Fruit fly (Drosophila melanogaster) whole organism, adult: ENCODE data around the gene CG43155.

Experiments
- CG14711 ChIP-seq: fragments of 200-800 bp; sonication (Bioruptor generic); optimal IDR thresholded peaks from 2 replicates; lab custom pipeline; 2018; ENCODE audit warnings: missing biosample characterization, mild to moderate bottlenecking, missing genetic modification characterization, moderate library complexity
- CG1620 ChIP-seq: fragments of 200-800 bp; sonication (Bioruptor generic); optimal IDR thresholded peaks from 2 replicates; lab custom pipeline; 2016; ENCODE audit warnings: missing biosample characterization, missing genetic modification characterization
- CG33017 ChIP-seq: fragments of 200-800 bp; sonication (Bioruptor generic); optimal IDR thresholded peaks from 2 replicates; lab custom pipeline; 2018; ENCODE audit warnings: missing biosample characterization, mild to moderate bottlenecking, missing genetic modification characterization, moderate library complexity
- CG7101 ChIP-seq: fragments of 200-800 bp; sonication (Bioruptor generic); optimal IDR thresholded peaks from 2 replicates; lab custom pipeline; 2018; ENCODE audit warnings: missing biosample characterization, mild to moderate bottlenecking, missing genetic modification characterization, moderate library complexity
- Hr96 ChIP-seq: fragments of 200-800 bp; sonication (Bioruptor generic); optimal IDR thresholded peaks from 2 replicates; lab custom pipeline; 2016; ENCODE audit warnings: missing biosample characterization, missing genetic modification characterization
- Mnt ChIP-seq: fragments of 200-800 bp; sonication (Bioruptor generic); optimal IDR thresholded peaks from 2 replicates; lab custom pipeline; 2016; ENCODE audit warnings: missing biosample characterization, mild to moderate bottlenecking, missing genetic modification characterization
- bab1 ChIP-seq: fragments of 200-800 bp; sonication (Bioruptor generic); optimal IDR thresholded peaks from 3 replicates; lab custom pipeline; 2019; ENCODE audit warnings: missing biosample characterization, mild to moderate bottlenecking, missing genetic modification characterization, moderate library complexity
- cic ChIP-seq: fragments of 200-800 bp; sonication (Bioruptor generic); optimal IDR thresholded peaks from 2 replicates; lab custom pipeline; 2017; ENCODE audit warnings: missing biosample characterization, mild to moderate bottlenecking, missing genetic modification characterization, moderate library complexity
- cnc ChIP-seq, 2 experiments: fragments of >200 bp; optimal IDR thresholded peaks; 2 replicates each; lab custom pipeline; 2017
- kay ChIP-seq: fragments of 200-800 bp; sonication (Bioruptor generic); peaks from one replicate; lab custom pipeline; 2016; ENCODE audit warnings: missing biosample characterization, missing genetic modification characterization, borderline replicate concordance
- pad ChIP-seq: fragments of 200-800 bp; sonication (Bioruptor generic); optimal IDR thresholded peaks from 3 replicates; lab custom pipeline; 2017; ENCODE audit warnings: missing biosample characterization, missing genetic modification characterization, mild to moderate bottlenecking, moderate library complexity, missing genetic modification reagents
- tj ChIP-seq: fragments of 200-800 bp; sonication (Bioruptor generic); optimal IDR thresholded peaks from 3 replicates; lab custom pipeline; 2017; ENCODE audit warnings: missing biosample characterization, mild to moderate bottlenecking, missing genetic modification characterization, moderate library complexity
- toe ChIP-seq: fragments of 200-800 bp; sonication (Bioruptor generic); optimal IDR thresholded peaks from 2 replicates; lab custom pipeline; 2016; ENCODE audit warnings: missing biosample characterization, missing genetic modification characterization

- no peak for TF ChIP-seq CG7101 (tag; lab: Kevin White, UChicago)
- TF ChIP-seq CG33017 (tag; lab: Kevin White, UChicago) = no peak
- TF ChIP-seq cnc (optimal IDR thresholded peaks at IDR 0.05; lab: Kevin White, UChicago) = no peak
- TF ChIP-seq tj (GFP tag; lab: Kevin White, UChicago) = peak; percentile 74
- TF ChIP-seq kay (GFP tag; lab: Kevin White, UChicago) = no peak
- TF ChIP-seq bab1 = no peak
- TF ChIP-seq CG14711 (tag; lab: Kevin White, UChicago) = no peak
- no peak for TF ChIP-seq toe (GFP tag; lab: Kevin White, UChicago)
- TF ChIP-seq CG1620 (GFP tag; lab: Kevin White, UChicago) = no peak
- TF ChIP-seq pad (GFP tag; lab: Kevin White, UChicago) = no peak
- no peak for TF ChIP-seq Mnt (GFP tag; lab: Kevin White, UChicago)
- TF ChIP-seq cic (GFP tag; lab: Kevin White, UChicago) = no peak
- no peak for TF ChIP-seq Hr96 (GFP tag; lab: Kevin White, UChicago)
Measured at dm6 chrX:11510120-11510771, 50.7 kb downstream of the CG43155 start.
